Worm (Caenorhabditis elegans) whole organism, young adult: ENCODE measurements around the gene lelo-1.

Experiments used
- aptf-3 ChIP-seq: fragments of 200-800 bp; sonication (Bioruptor generic); IDR thresholded peaks from 2 replicates; pipeline ENCODE4 v1.3.6; 2022; ENCODE audit warnings: missing genetic modification characterization, missing compliant biosample characterization
- ceh-91 ChIP-seq: fragments of 200-800 bp; sonication (Bioruptor generic); IDR thresholded peaks from 2 replicates; pipeline ENCODE4 v1.3.6; 2022; ENCODE audit warnings: missing genetic modification reagents, missing genetic modification characterization, missing compliant biosample characterization
- snpc-4 ChIP-seq, 5 experiments: fragments of 150-350 bp in 1 of 5; sonication (generic microtip) in 4 of 5; optimal IDR thresholded peaks; 2 replicates each; lab custom pipeline; 2014 to 2018; ENCODE audit warnings: missing genetic modification characterization in 5 of 5, missing biosample characterization in 3 of 5, antibody characterized with exemption in 2 of 5, mild to moderate bottlenecking in 2 of 5, missing compliant biosample characterization in 2 of 5, missing genotype in 2 of 5, moderate library complexity in 2 of 5, missing genetic modification reagents in 1 of 5
- ztf-25 ChIP-seq: fragments of 200-800 bp; sonication (Bioruptor generic); IDR thresholded peaks from 2 replicates; pipeline ENCODE4 v1.3.6; 2022; ENCODE audit warnings: missing genetic modification reagents, missing genetic modification characterization, missing compliant biosample characterization

DNA sequence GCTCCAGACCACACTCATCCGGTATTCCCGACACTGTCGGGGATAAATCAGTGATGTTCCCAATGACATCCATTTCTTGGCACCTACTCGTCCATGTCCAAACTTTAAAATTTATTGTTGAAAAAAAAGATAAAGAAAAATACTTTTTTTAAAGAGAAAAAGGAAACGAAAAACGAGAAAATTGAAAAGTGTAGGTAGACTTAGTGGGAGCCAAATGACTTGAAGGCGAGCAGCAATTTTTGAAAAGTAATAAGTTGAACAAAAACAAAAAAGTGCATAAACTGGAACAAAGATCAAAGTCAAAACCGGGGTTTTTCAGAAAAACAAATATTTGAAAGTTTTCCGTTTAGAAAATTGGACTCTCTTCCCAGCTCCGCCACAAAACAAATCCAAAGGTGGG is 38.0 kb upstream of the lelo-1 start, which contains the start of gene daf-37:
- TF ChIP-seq ztf-25 (GFP tag; lab: Robert Waterston, UW) (no peak), aptf-3 (GFP tag; lab: Robert Waterston, UW) (no peak), ceh-91 (GFP tag; lab: Robert Waterston, UW) (no peak), snpc-4 (GFP tag; optimal IDR thresholded peaks at IDR 0.05; lab: Kevin White, UChicago) (no peak), snpc-4 (tag; optimal IDR thresholded peaks at IDR 0.05; lab: Kevin White, UChicago) (no peak)
